Worm (Caenorhabditis elegans) whole organism, L4/young adult: ENCODE data around the gene F41F3.8.

Source experiments
- W03F9.2 ChIP-seq: fragments of 150-350 bp; optimal IDR thresholded peaks from 2 replicates; lab custom pipeline; 2014; ENCODE audit warnings: missing biosample characterization, missing genetic modification characterization
- him-1 ChIP-seq: sonication (generic microtip); optimal IDR thresholded peaks from 2 replicates; lab custom pipeline; 2016; ENCODE audit warnings: missing genotype, missing genetic modification reagents, missing genetic modification characterization, missing compliant biosample characterization

- no peak for TF ChIP-seq him-1 (tag; lab: Kevin White, UChicago)
- no peak for TF ChIP-seq W03F9.2
These were observed 46.0 kb downstream of the F41F3.8 start for ce11 chrV:4694466-4695092.
